Fruit fly (Drosophila melanogaster): ENCODE results near the gene LPCAT.
A peak's percentile ranks its signal among the peaks of the same experiment; 100 is the strongest.

- TF ChIP-seq CG16779 (tag; optimal IDR thresholded peaks at IDR 0.05) = no peak
- no peak for TF ChIP-seq CG3032 (tag; optimal IDR thresholded peaks at IDR 0.05)
- TF ChIP-seq Eip78C (GFP tag) = no peak
- no peak for TF ChIP-seq cyc (GFP tag; optimal IDR thresholded peaks at IDR 0.05)
- peak; percentile 77 for TF ChIP-seq CG6276 (GFP tag; optimal IDR thresholded peaks at IDR 0.05)
- no peak for TF ChIP-seq CG34406 (GFP tag; optimal IDR thresholded peaks at IDR 0.05)
- TF ChIP-seq OdsH (GFP tag; optimal IDR thresholded peaks at IDR 0.05) = no peak
- TF ChIP-seq net (GFP tag; optimal IDR thresholded peaks at IDR 0.05) = no peak
- TF ChIP-seq CG32006 (GFP tag; optimal IDR thresholded peaks at IDR 0.05) = no peak
- no peak for TF ChIP-seq acj6 (GFP tag; optimal IDR thresholded peaks at IDR 0.05)
- TF ChIP-seq Blimp-1 (GFP tag; optimal IDR thresholded peaks at IDR 0.05) = no peak
Observed at dm6 chrX:9586038-9586437, 6.3 kb upstream of the LPCAT start.
